Worm (Caenorhabditis elegans) whole organism, L3 larva: ENCODE results near the gene msp-63.

Source experiments
- unc-39 ChIP-seq: sonication (generic microtip); optimal IDR thresholded peaks from 4 replicates; lab custom pipeline; 2017; ENCODE audit warnings: missing biosample characterization, missing genetic modification characterization
- zag-1 ChIP-seq: fragments of 150-350 bp; optimal IDR thresholded peaks from 2 replicates; lab custom pipeline; 2014; ENCODE audit warnings: missing biosample characterization, missing genetic modification characterization

ce11 chrII:5816346-5816745 is 19.1 kb upstream of the msp-63 start, which contains the start of gene ZK1248.20:
- TF ChIP-seq zag-1 (no peak), unc-39 (tag; lab: Kevin White, UChicago) (no peak)
